Worm (Caenorhabditis elegans) whole organism, young adult: ENCODE data around the gene str-2.

Source experiments
- bed-1 ChIP-seq: fragments of 200-800 bp; sonication (Bioruptor generic); IDR thresholded peaks from 2 replicates; pipeline ENCODE4 v1.3.6; 2022; ENCODE audit warnings: missing genetic modification reagents, missing genetic modification characterization, missing compliant biosample characterization
- ceh-79 ChIP-seq: sonication (generic microtip); optimal IDR thresholded peaks from 2 replicates; lab custom pipeline; 2017; ENCODE audit warnings: mild to moderate bottlenecking, missing genetic modification characterization, missing compliant biosample characterization
- efl-1 ChIP-seq: fragments of 150-350 bp; optimal IDR thresholded peaks from 2 replicates; lab custom pipeline; 2014; ENCODE audit warnings: missing biosample characterization, missing genetic modification reagents, missing genetic modification characterization
- lsy-27 ChIP-seq: sonication (generic microtip); optimal IDR thresholded peaks from 2 replicates; lab custom pipeline; 2017; ENCODE audit warnings: missing genetic modification characterization, mild to moderate bottlenecking, missing compliant biosample characterization, antibody characterized with exemption, missing genotype, borderline replicate concordance; ENCODE audit not compliant: insufficient read depth
- snpc-3.4 ChIP-seq: sonication (generic microtip); optimal IDR thresholded peaks from 2 replicates; lab custom pipeline; 2017; ENCODE audit warnings: missing genetic modification characterization, mild to moderate bottlenecking, missing compliant biosample characterization, antibody characterized with exemption, moderate library complexity, missing genotype, missing genetic modification reagents
- unc-62 ChIP-seq: fragments of 150-350 bp; optimal IDR thresholded peaks from 2 replicates; lab custom pipeline; 2014; ENCODE audit warnings: missing biosample characterization, missing genetic modification reagents, missing genetic modification characterization
- ztf-6 ChIP-seq: fragments of 200-800 bp; sonication (Bioruptor generic); IDR thresholded peaks from 2 replicates; pipeline ENCODE4 v1.3.6; 2022; ENCODE audit warnings: missing genetic modification reagents, missing genetic modification characterization, missing compliant biosample characterization

ce11 chrV:9779418-9779817, 44.6 kb downstream of the str-2 start, which contains the start of gene F46B6.4:
- no peak for TF ChIP-seq efl-1 (GFP tag; lab: Kevin White, UChicago)
- TF ChIP-seq ceh-79 (tag; lab: Kevin White, UChicago): no peak
- no peak for TF ChIP-seq bed-1
- no peak for TF ChIP-seq snpc-3.4 (tag; lab: Kevin White, UChicago)
- TF ChIP-seq ztf-6: no peak
- no peak for TF ChIP-seq unc-62
- TF ChIP-seq lsy-27 (tag; lab: Kevin White, UChicago): no peak
